Worm (Caenorhabditis elegans) whole organism, L2 larva: ENCODE data around the gene T26A8.3.

ENCODE experiments used
- F13H6.1 ChIP-seq: sonication (generic microtip); optimal IDR thresholded peaks from 2 replicates; lab custom pipeline; 2016; ENCODE audit warnings: missing genetic modification characterization, missing compliant biosample characterization
- R02D3.7 ChIP-seq: fragments of 150-350 bp; optimal IDR thresholded peaks from 2 replicates; lab custom pipeline; 2014; ENCODE audit warnings: missing biosample characterization, missing genetic modification characterization
- Y55F3AM.14 ChIP-seq: fragments of 200-800 bp; sonication (Bioruptor generic); optimal IDR thresholded peaks from 2 replicates; lab custom pipeline; 2018; ENCODE audit warnings: mild to moderate bottlenecking, missing genetic modification characterization, missing compliant biosample characterization
- alr-1 ChIP-seq: fragments of 150-350 bp; optimal IDR thresholded peaks from 2 replicates; lab custom pipeline; 2014; ENCODE audit warnings: missing biosample characterization, missing genetic modification characterization
- aly-2 ChIP-seq: fragments of 150-350 bp; optimal IDR thresholded peaks from 2 replicates; lab custom pipeline; 2014; ENCODE audit warnings: missing biosample characterization, missing genetic modification characterization
- ama-1 ChIP-seq: fragments of 150-350 bp; optimal IDR thresholded peaks from 2 replicates; lab custom pipeline; 2018; ENCODE audit warnings: inconsistent platforms
- blmp-1 ChIP-seq: sonication (generic microtip); optimal IDR thresholded peaks from 2 replicates; lab custom pipeline; 2017; ENCODE audit warnings: missing genetic modification characterization, mild to moderate bottlenecking, missing compliant biosample characterization, antibody characterized with exemption, moderate library complexity; ENCODE audit not compliant: insufficient read depth
- ceh-16 ChIP-seq: fragments of 150-350 bp; optimal IDR thresholded peaks from 2 replicates; lab custom pipeline; 2014; ENCODE audit warnings: missing biosample characterization, missing genetic modification characterization
- ceh-82 ChIP-seq: fragments of 150-350 bp; optimal IDR thresholded peaks from 2 replicates; lab custom pipeline; 2014; ENCODE audit warnings: missing biosample characterization, missing genetic modification characterization
- crh-2 ChIP-seq: sonication (generic microtip); optimal IDR thresholded peaks from 2 replicates; lab custom pipeline; 2017; ENCODE audit warnings: missing biosample characterization, missing genetic modification characterization
- dmd-4 ChIP-seq: sonication (generic microtip); optimal IDR thresholded peaks from 2 replicates; lab custom pipeline; 2017; ENCODE audit warnings: missing biosample characterization, missing genetic modification characterization
- egl-27 ChIP-seq: sonication (generic microtip); optimal IDR thresholded peaks from 3 replicates; lab custom pipeline; 2017; ENCODE audit warnings: missing biosample characterization, missing genetic modification reagents, missing genetic modification characterization
- elt-1 ChIP-seq: fragments of 150-350 bp; optimal IDR thresholded peaks from 2 replicates; lab custom pipeline; 2014; ENCODE audit warnings: missing biosample characterization, missing genetic modification characterization
- elt-3 ChIP-seq: sonication (generic microtip); optimal IDR thresholded peaks from 2 replicates; lab custom pipeline; 2017; ENCODE audit warnings: missing biosample characterization, missing genetic modification characterization
- fos-1 ChIP-seq: fragments of 150-350 bp; optimal IDR thresholded peaks from 2 replicates; lab custom pipeline; 2014; ENCODE audit warnings: missing biosample characterization, missing genetic modification characterization
- gmeb-1 ChIP-seq: fragments of 150-350 bp; optimal IDR thresholded peaks from 2 replicates; lab custom pipeline; 2014; ENCODE audit warnings: missing biosample characterization, missing genetic modification characterization
- lin-11 ChIP-seq: fragments of 150-350 bp; sonication (generic microtip); optimal IDR thresholded peaks from 2 replicates; lab custom pipeline; 2014; ENCODE audit warnings: missing biosample characterization, missing genetic modification characterization, inconsistent platforms, mixed read lengths
- lin-13 ChIP-seq: fragments of 150-350 bp; optimal IDR thresholded peaks from 2 replicates; lab custom pipeline; 2014; ENCODE audit warnings: missing biosample characterization, missing genetic modification reagents, missing genetic modification characterization
- lin-39 ChIP-seq: fragments of 150-350 bp; optimal IDR thresholded peaks from 2 replicates; lab custom pipeline; 2014; ENCODE audit warnings: missing biosample characterization, missing genetic modification reagents, missing genetic modification characterization
- lsy-2 ChIP-seq, 2 experiments: fragments of 150-350 bp in 1 of 2; sonication (generic microtip) in 1 of 2; optimal IDR thresholded peaks; 2 replicates each; lab custom pipeline; 2014 to 2017; ENCODE audit warnings: missing biosample characterization in 2 of 2, missing genetic modification characterization in 2 of 2
- mab-5 ChIP-seq: fragments of 150-350 bp; optimal IDR thresholded peaks from 2 replicates; lab custom pipeline; 2014; ENCODE audit warnings: missing biosample characterization, missing genetic modification characterization
- mbf-1 ChIP-seq: sonication (generic microtip); optimal IDR thresholded peaks from 2 replicates; lab custom pipeline; 2017; ENCODE audit warnings: missing biosample characterization, missing genetic modification characterization
- mdl-1 ChIP-seq, 2 experiments: fragments of 150-350 bp in 1 of 2; sonication (generic microtip) in 1 of 2; optimal IDR thresholded peaks; 2 replicates each; lab custom pipeline; 2017; ENCODE audit warnings: missing biosample characterization in 2 of 2, missing genetic modification characterization in 2 of 2
- nhr-10 ChIP-seq: sonication (generic microtip); optimal IDR thresholded peaks from 2 replicates; lab custom pipeline; 2017; ENCODE audit warnings: missing biosample characterization, missing genetic modification characterization
- nhr-11 ChIP-seq: fragments of 150-350 bp; optimal IDR thresholded peaks from 2 replicates; lab custom pipeline; 2014; ENCODE audit warnings: missing biosample characterization, missing genetic modification characterization
- nhr-12 ChIP-seq: fragments of 150-350 bp; optimal IDR thresholded peaks from 2 replicates; lab custom pipeline; 2014; ENCODE audit warnings: missing biosample characterization, missing genetic modification characterization
- nhr-129 ChIP-seq: fragments of 150-350 bp; optimal IDR thresholded peaks from 2 replicates; lab custom pipeline; 2014; ENCODE audit warnings: missing biosample characterization, missing genetic modification characterization
- nhr-21 ChIP-seq: fragments of 150-350 bp; optimal IDR thresholded peaks from 2 replicates; lab custom pipeline; 2014; ENCODE audit warnings: missing biosample characterization, missing genetic modification characterization
- nhr-237 ChIP-seq: fragments of 150-350 bp; optimal IDR thresholded peaks from 2 replicates; lab custom pipeline; 2014; ENCODE audit warnings: missing biosample characterization, missing genetic modification characterization
- nhr-6 ChIP-seq: fragments of 150-350 bp; optimal IDR thresholded peaks from 2 replicates; lab custom pipeline; 2014; ENCODE audit warnings: missing biosample characterization, missing genetic modification characterization
- peb-1 ChIP-seq: fragments of 150-350 bp; optimal IDR thresholded peaks from 2 replicates; lab custom pipeline; 2014; ENCODE audit warnings: missing biosample characterization, missing genetic modification characterization
- sem-4 ChIP-seq: fragments of 150-350 bp; optimal IDR thresholded peaks from 2 replicates; lab custom pipeline; 2014; ENCODE audit warnings: missing biosample characterization, missing genetic modification reagents, missing genetic modification characterization
- skn-1 ChIP-seq: sonication (generic microtip); optimal IDR thresholded peaks from 2 replicates; lab custom pipeline; 2017; ENCODE audit warnings: missing biosample characterization, missing genetic modification characterization
- sma-3 ChIP-seq: sonication (generic microtip); optimal IDR thresholded peaks from 2 replicates; lab custom pipeline; 2016; ENCODE audit warnings: missing genetic modification reagents, missing genetic modification characterization, missing compliant biosample characterization
- sma-9 ChIP-seq, 2 experiments: fragments of 150-350 bp in 1 of 2; sonication (generic microtip) in 1 of 2; optimal IDR thresholded peaks; 2 replicates each; lab custom pipeline; 2014 to 2016; ENCODE audit warnings: missing genetic modification characterization in 2 of 2, mild to moderate bottlenecking in 1 of 2, missing biosample characterization in 1 of 2, missing compliant biosample characterization in 1 of 2, missing genetic modification reagents in 1 of 2, moderate library complexity in 1 of 2
- snpc-4 ChIP-seq: fragments of 150-350 bp; optimal IDR thresholded peaks from 2 replicates; lab custom pipeline; 2014; ENCODE audit warnings: missing biosample characterization, missing genetic modification characterization
- unc-39 ChIP-seq: fragments of 150-350 bp; optimal IDR thresholded peaks from 2 replicates; lab custom pipeline; 2014; ENCODE audit warnings: missing biosample characterization, missing genetic modification characterization
- unc-55 ChIP-seq: fragments of 150-350 bp; sonication (generic microtip); optimal IDR thresholded peaks from 3 replicates; lab custom pipeline; 2014; ENCODE audit warnings: missing biosample characterization, missing genetic modification reagents, missing genetic modification characterization
- zag-1 ChIP-seq: fragments of 150-350 bp; optimal IDR thresholded peaks from 2 replicates; lab custom pipeline; 2014; ENCODE audit warnings: missing biosample characterization, missing genetic modification characterization
- ztf-1 ChIP-seq: fragments of 200-800 bp; sonication (Bioruptor generic); conservative IDR thresholded peaks from 2 replicates; pipeline ENCODE4 v1.3.6; 2022; ENCODE audit warnings: missing genetic modification characterization, missing compliant biosample characterization
- ztf-11 ChIP-seq: sonication (generic microtip); optimal IDR thresholded peaks from 2 replicates; lab custom pipeline; 2017; ENCODE audit warnings: missing biosample characterization, missing genetic modification characterization
- ztf-4 ChIP-seq: fragments of 150-350 bp; optimal IDR thresholded peaks from 2 replicates; lab custom pipeline; 2014; ENCODE audit warnings: missing biosample characterization, missing genetic modification characterization

The T26A8.3 gene

DNA sequence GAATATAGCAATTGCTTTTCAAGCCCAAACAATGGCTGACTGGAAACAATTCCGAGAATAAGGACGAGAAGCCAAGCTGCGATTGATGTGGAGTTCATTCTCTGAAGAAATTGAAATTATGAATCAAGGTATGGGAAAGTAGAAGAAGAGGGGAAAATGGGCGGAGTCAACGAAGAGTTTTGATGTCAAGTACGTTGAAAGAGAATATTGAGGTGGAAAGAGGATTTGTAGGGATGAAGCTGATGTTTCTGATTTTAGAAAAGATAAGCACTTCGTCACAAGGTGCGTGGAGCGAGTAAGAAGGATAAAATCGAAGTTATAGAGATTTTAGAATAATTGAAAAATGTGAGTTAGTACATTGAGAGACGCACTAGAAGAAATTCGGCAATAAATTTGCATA is 43.7 kb downstream of the T26A8.3 start, which contains the start of gene D2096.9:
Gene D2096.9, minus strand, starts transcription at position 101 of the 400 bp plus-strand sequence.
- TF ChIP-seq fos-1 (tag; lab: Kevin White, UChicago) (no peak), dmd-4 (no peak), ztf-4 (tag; lab: Kevin White, UChicago) (no peak), mbf-1 (tag; lab: Kevin White, UChicago) (no peak), ztf-1 (GFP tag; lab: Robert Waterston, UW) (no peak), ceh-16 (tag; lab: Kevin White, UChicago) (no peak)

DNA sequence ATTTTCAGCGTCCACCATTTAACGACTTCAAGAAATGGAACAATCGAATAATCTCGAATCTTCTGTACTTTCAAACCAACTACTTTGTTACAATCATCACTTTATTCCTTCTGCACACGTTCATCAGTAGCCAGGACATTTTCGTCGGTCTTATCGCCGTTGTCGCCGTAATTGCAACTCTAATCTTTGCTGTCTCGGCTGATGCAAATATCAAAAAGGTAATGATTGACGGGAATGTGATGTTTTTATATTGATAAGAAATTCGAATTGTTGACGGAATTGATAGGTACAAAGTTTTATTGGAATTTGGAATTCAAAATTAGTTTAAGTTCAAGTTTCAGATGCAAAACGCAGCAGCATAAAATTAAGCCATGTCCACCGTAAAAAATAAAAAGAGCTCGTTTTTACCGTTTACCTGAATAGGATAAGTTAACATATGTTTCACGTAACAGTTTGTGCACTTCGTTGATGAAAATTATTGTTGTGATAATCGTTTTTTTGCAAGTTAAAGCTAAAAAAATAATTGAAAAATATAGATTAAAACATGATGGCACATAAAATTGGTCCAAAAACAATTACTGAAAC is 46.1 kb downstream of the T26A8.3 start:
- TF ChIP-seq ceh-16 (tag; lab: Kevin White, UChicago): no peak
- TF ChIP-seq ztf-11 (tag; lab: Kevin White, UChicago): no peak
- peak; percentile 78 for TF ChIP-seq fos-1 (tag; lab: Kevin White, UChicago)
- TF ChIP-seq R02D3.7 (tag; lab: Kevin White, UChicago): no peak
- no peak for TF ChIP-seq elt-1 (tag; lab: Kevin White, UChicago)
- TF ChIP-seq nhr-12 (tag; lab: Kevin White, UChicago): no peak
- TF ChIP-seq crh-2 (tag; lab: Kevin White, UChicago): peak; percentile 44
- TF ChIP-seq sma-9 (GFP tag; optimal IDR thresholded peaks at IDR 0.05; lab: Kevin White, UChicago): peak; percentile 40
- no peak for TF ChIP-seq sma-9 (tag; optimal IDR thresholded peaks at IDR 0.05; lab: Kevin White, UChicago)
- no peak for TF ChIP-seq elt-3 (tag; lab: Kevin White, UChicago)
- no peak for TF ChIP-seq nhr-129 (tag; lab: Kevin White, UChicago)
- TF ChIP-seq lin-11 (tag; lab: Kevin White, UChicago): no peak
- TF ChIP-seq ztf-1 (GFP tag; lab: Robert Waterston, UW): no peak
- TF ChIP-seq peb-1 (tag; lab: Kevin White, UChicago): no peak
- TF ChIP-seq skn-1 (tag; lab: Kevin White, UChicago): no peak
- TF ChIP-seq aly-2 (tag; lab: Kevin White, UChicago): no peak
- no peak for TF ChIP-seq mab-5 (tag; lab: Kevin White, UChicago)
- TF ChIP-seq dmd-4: no peak
- TF ChIP-seq Y55F3AM.14: no peak
- no peak for TF ChIP-seq sem-4

DNA sequence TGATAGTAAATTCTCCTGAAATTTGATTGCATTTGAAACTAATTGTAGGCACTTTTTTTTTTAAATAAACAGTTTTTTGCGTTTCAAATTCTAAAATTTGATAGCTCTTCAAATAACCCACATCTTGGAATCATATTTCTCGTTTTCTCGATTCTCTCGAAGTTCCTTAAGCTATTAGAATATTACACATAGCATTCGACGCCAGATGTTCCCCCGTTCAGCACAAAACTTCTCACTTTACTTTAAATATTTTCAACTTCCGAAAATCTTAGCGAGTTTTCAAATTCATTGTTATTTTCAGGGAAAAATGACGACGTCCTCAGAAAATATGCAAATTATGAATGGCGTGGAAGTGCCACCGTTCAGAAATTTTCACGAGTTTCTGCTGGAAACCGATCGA is 46.8 kb downstream of the T26A8.3 start, which contains the start of gene praf-3:
Gene praf-3, plus strand, starts transcription at position 301 of the 400 bp plus-strand sequence.
- no peak for TF ChIP-seq nhr-237 (tag; lab: Kevin White, UChicago)
- TF ChIP-seq lin-13 (GFP tag; lab: Kevin White, UChicago): no peak
- no peak for TF ChIP-seq fos-1 (tag; lab: Kevin White, UChicago)
- no peak for TF ChIP-seq aly-2 (tag; lab: Kevin White, UChicago)
- no peak for TF ChIP-seq dmd-4
- TF ChIP-seq lin-11 (tag; lab: Kevin White, UChicago): no peak
- no peak for TF ChIP-seq lin-39 (tag; lab: Kevin White, UChicago)
- no peak for TF ChIP-seq unc-39 (tag; lab: Kevin White, UChicago)

DNA sequence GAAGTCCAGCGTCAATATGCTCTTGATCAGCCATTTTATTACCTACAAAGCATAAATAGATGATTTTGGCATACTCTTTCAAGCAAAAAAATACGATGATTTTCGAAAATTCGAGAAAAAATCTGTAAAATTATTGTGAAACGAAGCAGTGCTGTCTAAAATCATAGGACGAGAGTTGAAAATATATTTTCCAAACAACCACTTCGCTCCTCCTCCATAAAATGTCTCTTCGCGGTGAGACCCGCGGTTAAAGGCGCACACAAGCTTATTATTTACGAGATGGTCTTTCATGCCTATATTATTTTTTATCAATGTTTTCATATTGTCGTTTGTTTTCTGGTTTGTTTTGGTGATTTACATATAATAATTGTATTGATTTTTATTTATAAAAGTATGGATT is 47.2 kb downstream of the T26A8.3 start, which contains the start of gene nap-1:
Gene nap-1, minus strand, starts transcription at position 42 of the 400 bp plus-strand sequence.
- TF ChIP-seq mab-5 (tag; lab: Kevin White, UChicago) (peak; percentile 53), ztf-11 (tag; lab: Kevin White, UChicago) (no peak), R02D3.7 (tag; lab: Kevin White, UChicago) (peak; percentile 90), nhr-12 (tag; lab: Kevin White, UChicago) (no peak), skn-1 (tag; lab: Kevin White, UChicago) (peak; percentile 17), mdl-1 (tag; optimal IDR thresholded peaks at IDR 0.05; lab: Kevin White, UChicago) (peak in 1 of 2 experiments; percentile 11), sma-3 (GFP tag; lab: Kevin White, UChicago) (peak; percentile 44), alr-1 (tag; lab: Kevin White, UChicago) (no peak), nhr-129 (tag; lab: Kevin White, UChicago) (peak; percentile 87), sem-4 (peak; percentile 0), zag-1 (tag; lab: Kevin White, UChicago) (no peak), blmp-1 (tag; lab: Kevin White, UChicago) (no peak), ama-1 (lab: Kevin White, UChicago) (no peak), gmeb-1 (tag; lab: Kevin White, UChicago) (peak; percentile 76), nhr-10 (no peak), nhr-11 (tag; lab: Kevin White, UChicago) (no peak), snpc-4 (tag; lab: Kevin White, UChicago) (peak; percentile 66), F13H6.1 (peak; percentile 46), dmd-4 (no peak), lin-39 (tag; lab: Kevin White, UChicago) (no peak), ceh-82 (peak; percentile 19), elt-3 (tag; lab: Kevin White, UChicago) (no peak), peb-1 (tag; lab: Kevin White, UChicago) (no peak), elt-1 (tag; lab: Kevin White, UChicago) (no peak), lin-11 (tag; lab: Kevin White, UChicago) (peak; percentile 2), nhr-237 (tag; lab: Kevin White, UChicago) (no peak), Y55F3AM.14 (no peak), unc-55 (GFP tag; lab: Kevin White, UChicago) (peak; percentile 95), egl-27 (no peak), lin-13 (GFP tag; lab: Kevin White, UChicago) (peak; percentile 63), fos-1 (tag; lab: Kevin White, UChicago) (peak; percentile 61), nhr-6 (tag; lab: Kevin White, UChicago) (no peak), nhr-21 (tag; lab: Kevin White, UChicago) (peak; percentile 55), lsy-2 (tag; optimal IDR thresholded peaks at IDR 0.05; lab: Kevin White, UChicago) (peak; percentile 63 to 90), sma-9 (GFP tag; optimal IDR thresholded peaks at IDR 0.05; lab: Kevin White, UChicago) (peak; percentile 71), sma-9 (tag; optimal IDR thresholded peaks at IDR 0.05; lab: Kevin White, UChicago) (no peak), crh-2 (tag; lab: Kevin White, UChicago) (peak; percentile 73)
